Worm (Caenorhabditis elegans) whole organism, L4 larva: ENCODE data around the gene T12B3.3.

ENCODE experiments used
- R02D3.7 ChIP-seq: fragments of 150-350 bp; sonication (generic microtip); optimal IDR thresholded peaks from 3 replicates; lab custom pipeline; 2014; ENCODE audit warnings: missing biosample characterization, missing genetic modification characterization
- Y75B8A.6 ChIP-seq: fragments of 200-800 bp; sonication (Bioruptor generic); IDR thresholded peaks from 2 replicates; pipeline ENCODE4 v1.3.6; 2022; ENCODE audit warnings: missing genetic modification reagents, missing genetic modification characterization, missing compliant biosample characterization
- ceh-28 ChIP-seq: fragments of 150-350 bp; optimal IDR thresholded peaks from 2 replicates; lab custom pipeline; 2014; ENCODE audit warnings: missing biosample characterization, missing genetic modification reagents, missing genetic modification characterization
- ces-1 ChIP-seq: fragments of 150-350 bp; sonication (generic microtip); optimal IDR thresholded peaks from 4 replicates; lab custom pipeline; 2014; ENCODE audit warnings: missing biosample characterization, missing genetic modification reagents, missing genetic modification characterization
- dmd-6 ChIP-seq: fragments of 200-800 bp; sonication (Bioruptor generic); IDR thresholded peaks from 2 replicates; pipeline ENCODE4 v1.3.6; 2022; ENCODE audit warnings: missing genetic modification reagents, missing genetic modification characterization, missing compliant biosample characterization
- hlh-30 ChIP-seq: sonication (generic microtip); optimal IDR thresholded peaks from 2 replicates; lab custom pipeline; 2017; ENCODE audit warnings: antibody characterized with exemption, mild to moderate bottlenecking, missing genetic modification characterization, missing compliant biosample characterization; ENCODE audit not compliant: insufficient read depth
- lin-15B ChIP-seq: fragments of 150-350 bp; sonication (generic microtip); optimal IDR thresholded peaks from 3 replicates; lab custom pipeline; 2014; ENCODE audit warnings: missing biosample characterization, missing genetic modification characterization
- lir-3 ChIP-seq: sonication (generic microtip); optimal IDR thresholded peaks from 2 replicates; lab custom pipeline; 2016; ENCODE audit warnings: mild to moderate bottlenecking, missing genetic modification characterization, missing compliant biosample characterization
- nhr-76 ChIP-seq: fragments of 150-350 bp; optimal IDR thresholded peaks from 2 replicates; lab custom pipeline; 2014; ENCODE audit warnings: missing biosample characterization, missing genetic modification characterization
- pqm-1 ChIP-seq: sonication (generic microtip); optimal IDR thresholded peaks from 2 replicates; lab custom pipeline; 2017; ENCODE audit warnings: missing biosample characterization, missing genetic modification characterization
- snpc-4 ChIP-seq: fragments of 150-350 bp; optimal IDR thresholded peaks from 2 replicates; lab custom pipeline; 2014; ENCODE audit warnings: missing biosample characterization, missing genetic modification characterization
- unc-130 ChIP-seq: sonication (generic microtip); optimal IDR thresholded peaks from 2 replicates; lab custom pipeline; 2016; ENCODE audit warnings: missing genetic modification reagents, missing genetic modification characterization, missing compliant biosample characterization
- unc-62 ChIP-seq, 3 experiments: fragments of 150-350 bp in 1 of 3; sonication (generic microtip); optimal IDR thresholded peaks in 2 of 3; peaks in 1 of 3; 1 replicate in 1 of 3; 2 replicates in 2 of 3; lab custom pipeline; 2014 to 2017; ENCODE audit warnings: missing biosample characterization in 3 of 3, missing genetic modification characterization in 3 of 3, missing genetic modification reagents in 3 of 3, missing genotype in 1 of 3
- zag-1 ChIP-seq: fragments of 150-350 bp; optimal IDR thresholded peaks from 2 replicates; lab custom pipeline; 2014; ENCODE audit warnings: missing biosample characterization, missing genetic modification characterization

- TF ChIP-seq dmd-6 (peak; percentile 6; the same call in 1 of the 2 replicates), unc-62 (GFP tag; optimal IDR thresholded peaks at IDR 0.05 in 1 of 2; lab: Kevin White, UChicago) (no peak), unc-62 (tag; optimal IDR thresholded peaks at IDR 0.05; lab: Kevin White, UChicago) (no peak), ceh-28 (tag; lab: Kevin White, UChicago) (no peak), ces-1 (GFP tag; lab: Kevin White, UChicago) (no peak), lin-15B (tag; lab: Kevin White, UChicago) (no peak), lir-3 (no peak), Y75B8A.6 (no peak), zag-1 (no peak), unc-130 (GFP tag; lab: Kevin White, UChicago) (no peak), R02D3.7 (tag; lab: Kevin White, UChicago) (no peak), pqm-1 (tag; lab: Kevin White, UChicago) (peak; percentile 80), hlh-30 (tag; lab: Kevin White, UChicago) (no peak), snpc-4 (tag; lab: Kevin White, UChicago) (no peak), nhr-76 (no peak)
These were observed 46.0 kb upstream of the T12B3.3 start, which contains the start of gene sqst-2 for ce11 chrIV:7328918-7329317.
